Worm (Caenorhabditis elegans) whole organism, L2 larva: ENCODE results near the gene Y57A10A.5.

Source experiments
- C34F6.9 ChIP-seq: fragments of 150-350 bp; optimal IDR thresholded peaks from 2 replicates; lab custom pipeline; 2014; ENCODE audit warnings: missing biosample characterization, missing genetic modification characterization
- F13H6.1 ChIP-seq: sonication (generic microtip); optimal IDR thresholded peaks from 2 replicates; lab custom pipeline; 2016; ENCODE audit warnings: missing genetic modification characterization, missing compliant biosample characterization
- R02D3.7 ChIP-seq: fragments of 150-350 bp; optimal IDR thresholded peaks from 2 replicates; lab custom pipeline; 2014; ENCODE audit warnings: missing biosample characterization, missing genetic modification characterization
- Y55F3AM.14 ChIP-seq: fragments of 200-800 bp; sonication (Bioruptor generic); optimal IDR thresholded peaks from 2 replicates; lab custom pipeline; 2018; ENCODE audit warnings: mild to moderate bottlenecking, missing genetic modification characterization, missing compliant biosample characterization
- ZK546.5 ChIP-seq: sonication (generic microtip); optimal IDR thresholded peaks from 2 replicates; lab custom pipeline; 2017; ENCODE audit warnings: missing biosample characterization, missing genetic modification characterization
- alr-1 ChIP-seq: fragments of 150-350 bp; optimal IDR thresholded peaks from 2 replicates; lab custom pipeline; 2014; ENCODE audit warnings: missing biosample characterization, missing genetic modification characterization
- ama-1 ChIP-seq: fragments of 150-350 bp; optimal IDR thresholded peaks from 2 replicates; lab custom pipeline; 2018; ENCODE audit warnings: inconsistent platforms
- blmp-1 ChIP-seq: sonication (generic microtip); optimal IDR thresholded peaks from 2 replicates; lab custom pipeline; 2017; ENCODE audit warnings: missing genetic modification characterization, mild to moderate bottlenecking, missing compliant biosample characterization, antibody characterized with exemption, moderate library complexity; ENCODE audit not compliant: insufficient read depth
- ceh-16 ChIP-seq: fragments of 150-350 bp; optimal IDR thresholded peaks from 2 replicates; lab custom pipeline; 2014; ENCODE audit warnings: missing biosample characterization, missing genetic modification characterization
- dmd-4 ChIP-seq: sonication (generic microtip); optimal IDR thresholded peaks from 2 replicates; lab custom pipeline; 2017; ENCODE audit warnings: missing biosample characterization, missing genetic modification characterization
- elt-1 ChIP-seq: fragments of 150-350 bp; optimal IDR thresholded peaks from 2 replicates; lab custom pipeline; 2014; ENCODE audit warnings: missing biosample characterization, missing genetic modification characterization
- elt-3 ChIP-seq: sonication (generic microtip); optimal IDR thresholded peaks from 2 replicates; lab custom pipeline; 2017; ENCODE audit warnings: missing biosample characterization, missing genetic modification characterization
- fos-1 ChIP-seq: fragments of 150-350 bp; optimal IDR thresholded peaks from 2 replicates; lab custom pipeline; 2014; ENCODE audit warnings: missing biosample characterization, missing genetic modification characterization
- gmeb-1 ChIP-seq: fragments of 150-350 bp; optimal IDR thresholded peaks from 2 replicates; lab custom pipeline; 2014; ENCODE audit warnings: missing biosample characterization, missing genetic modification characterization
- lin-11 ChIP-seq: fragments of 150-350 bp; sonication (generic microtip); optimal IDR thresholded peaks from 2 replicates; lab custom pipeline; 2014; ENCODE audit warnings: missing biosample characterization, missing genetic modification characterization, inconsistent platforms, mixed read lengths
- lin-13 ChIP-seq: fragments of 150-350 bp; optimal IDR thresholded peaks from 2 replicates; lab custom pipeline; 2014; ENCODE audit warnings: missing biosample characterization, missing genetic modification reagents, missing genetic modification characterization
- lin-39 ChIP-seq: fragments of 150-350 bp; optimal IDR thresholded peaks from 2 replicates; lab custom pipeline; 2014; ENCODE audit warnings: missing biosample characterization, missing genetic modification reagents, missing genetic modification characterization
- lsy-2 ChIP-seq, 2 experiments: fragments of 150-350 bp in 1 of 2; sonication (generic microtip) in 1 of 2; optimal IDR thresholded peaks; 2 replicates each; lab custom pipeline; 2014 to 2017; ENCODE audit warnings: missing biosample characterization in 2 of 2, missing genetic modification characterization in 2 of 2
- mdl-1 ChIP-seq, 2 experiments: fragments of 150-350 bp in 1 of 2; sonication (generic microtip) in 1 of 2; optimal IDR thresholded peaks; 2 replicates each; lab custom pipeline; 2017; ENCODE audit warnings: missing biosample characterization in 2 of 2, missing genetic modification characterization in 2 of 2
- nhr-10 ChIP-seq: sonication (generic microtip); optimal IDR thresholded peaks from 2 replicates; lab custom pipeline; 2017; ENCODE audit warnings: missing biosample characterization, missing genetic modification characterization
- nhr-11 ChIP-seq: fragments of 150-350 bp; optimal IDR thresholded peaks from 2 replicates; lab custom pipeline; 2014; ENCODE audit warnings: missing biosample characterization, missing genetic modification characterization
- nhr-129 ChIP-seq: fragments of 150-350 bp; optimal IDR thresholded peaks from 2 replicates; lab custom pipeline; 2014; ENCODE audit warnings: missing biosample characterization, missing genetic modification characterization
- nhr-21 ChIP-seq: fragments of 150-350 bp; optimal IDR thresholded peaks from 2 replicates; lab custom pipeline; 2014; ENCODE audit warnings: missing biosample characterization, missing genetic modification characterization
- nhr-23 ChIP-seq: fragments of 150-350 bp; optimal IDR thresholded peaks from 2 replicates; lab custom pipeline; 2014; ENCODE audit warnings: missing biosample characterization, missing genetic modification reagents, missing genetic modification characterization
- nhr-25 ChIP-seq: fragments of 150-350 bp; sonication (generic microtip); optimal IDR thresholded peaks from 3 replicates; lab custom pipeline; 2014; ENCODE audit warnings: missing biosample characterization, missing genetic modification characterization
- nhr-77 ChIP-seq: fragments of 150-350 bp; optimal IDR thresholded peaks from 2 replicates; lab custom pipeline; 2014; ENCODE audit warnings: missing biosample characterization, missing genetic modification characterization
- peb-1 ChIP-seq: fragments of 150-350 bp; optimal IDR thresholded peaks from 2 replicates; lab custom pipeline; 2014; ENCODE audit warnings: missing biosample characterization, missing genetic modification characterization
- sem-4 ChIP-seq: fragments of 150-350 bp; optimal IDR thresholded peaks from 2 replicates; lab custom pipeline; 2014; ENCODE audit warnings: missing biosample characterization, missing genetic modification reagents, missing genetic modification characterization
- skn-1 ChIP-seq: sonication (generic microtip); optimal IDR thresholded peaks from 2 replicates; lab custom pipeline; 2017; ENCODE audit warnings: missing biosample characterization, missing genetic modification characterization
- sma-9 ChIP-seq, 2 experiments: fragments of 150-350 bp in 1 of 2; sonication (generic microtip) in 1 of 2; optimal IDR thresholded peaks; 2 replicates each; lab custom pipeline; 2014 to 2016; ENCODE audit warnings: missing genetic modification characterization in 2 of 2, mild to moderate bottlenecking in 1 of 2, missing biosample characterization in 1 of 2, missing compliant biosample characterization in 1 of 2, missing genetic modification reagents in 1 of 2, moderate library complexity in 1 of 2
- snpc-4 ChIP-seq: fragments of 150-350 bp; optimal IDR thresholded peaks from 2 replicates; lab custom pipeline; 2014; ENCODE audit warnings: missing biosample characterization, missing genetic modification characterization
- unc-62 ChIP-seq: fragments of 150-350 bp; optimal IDR thresholded peaks from 2 replicates; lab custom pipeline; 2014; ENCODE audit warnings: missing biosample characterization, missing genetic modification reagents, missing genetic modification characterization
- zag-1 ChIP-seq: fragments of 150-350 bp; optimal IDR thresholded peaks from 2 replicates; lab custom pipeline; 2014; ENCODE audit warnings: missing biosample characterization, missing genetic modification characterization
- ztf-11 ChIP-seq: sonication (generic microtip); optimal IDR thresholded peaks from 2 replicates; lab custom pipeline; 2017; ENCODE audit warnings: missing biosample characterization, missing genetic modification characterization
- ztf-4 ChIP-seq: fragments of 150-350 bp; optimal IDR thresholded peaks from 2 replicates; lab custom pipeline; 2014; ENCODE audit warnings: missing biosample characterization, missing genetic modification characterization

The Y57A10A.5 gene

DNA sequence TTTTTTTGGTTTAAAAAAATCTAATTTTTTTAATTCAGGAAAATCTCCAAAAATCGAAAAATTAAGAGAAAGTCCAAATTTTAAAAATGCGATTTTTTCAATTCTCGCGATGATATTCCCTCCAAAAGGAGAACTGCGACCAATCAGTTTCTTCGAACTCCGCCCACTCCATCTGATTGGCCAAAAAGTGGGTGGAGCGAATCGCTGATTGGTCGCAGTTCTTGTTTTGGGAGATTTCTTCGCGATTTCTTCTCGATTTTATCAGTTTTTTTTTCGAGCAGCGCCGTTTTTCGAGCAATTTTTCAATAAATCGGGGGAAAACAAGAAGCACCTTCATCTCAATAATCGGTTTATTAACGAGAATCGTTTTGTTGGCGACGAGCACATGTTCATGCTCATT lies 23.9 kb upstream of the Y57A10A.5 start:
- TF ChIP-seq lsy-2 (tag; optimal IDR thresholded peaks at IDR 0.05; lab: Kevin White, UChicago) (no peak), gmeb-1 (no peak), peb-1 (tag; lab: Kevin White, UChicago) (no peak), ama-1 (lab: Kevin White, UChicago) (no peak), nhr-25 (tag; lab: Kevin White, UChicago) (no peak), unc-62 (GFP tag; lab: Kevin White, UChicago) (no peak), sem-4 (tag; lab: Kevin White, UChicago) (no peak), dmd-4 (no peak), sma-9 (GFP tag; optimal IDR thresholded peaks at IDR 0.05; lab: Kevin White, UChicago) (no peak), sma-9 (tag; optimal IDR thresholded peaks at IDR 0.05; lab: Kevin White, UChicago) (no peak), R02D3.7 (no peak), lin-11 (tag; lab: Kevin White, UChicago) (no peak), zag-1 (tag; lab: Kevin White, UChicago) (no peak), fos-1 (no peak), ztf-11 (tag; lab: Kevin White, UChicago) (no peak), F13H6.1 (tag; lab: Kevin White, UChicago) (no peak), elt-1 (tag; lab: Kevin White, UChicago) (no peak), Y55F3AM.14 (GFP tag; lab: Kevin White, UChicago) (no peak), ceh-16 (tag; lab: Kevin White, UChicago) (no peak), nhr-77 (no peak), nhr-11 (tag; lab: Kevin White, UChicago) (no peak)

- no peak for TF ChIP-seq sem-4 (tag; lab: Kevin White, UChicago)
- TF ChIP-seq mdl-1 (tag; optimal IDR thresholded peaks at IDR 0.05; lab: Kevin White, UChicago): no peak
Measured at ce11 chrII:12130868-12131267, 23.4 kb upstream of the Y57A10A.5 start, which contains the start of gene set-24. TSS of gene set-24 (minus strand) at chrII:12130968.

- TF ChIP-seq nhr-21 (no peak), fos-1 (no peak), lin-39 (tag; lab: Kevin White, UChicago) (no peak), nhr-11 (tag; lab: Kevin White, UChicago) (no peak), alr-1 (tag; lab: Kevin White, UChicago) (no peak)
- TF ChIP-seq, all 48 proteins: peak for 0
Measured at ce11 chrII:12137983-12138382, 16.3 kb upstream of the Y57A10A.5 start.

- TF ChIP-seq nhr-10 (tag; lab: Kevin White, UChicago) (no peak), lin-11 (tag; lab: Kevin White, UChicago) (no peak), lin-13 (GFP tag; lab: Kevin White, UChicago) (no peak), skn-1 (tag; lab: Kevin White, UChicago) (no peak), nhr-129 (tag; lab: Kevin White, UChicago) (no peak), Y55F3AM.14 (GFP tag; lab: Kevin White, UChicago) (no peak), ztf-4 (no peak), elt-3 (tag; lab: Kevin White, UChicago) (no peak), ztf-11 (tag; lab: Kevin White, UChicago) (no peak), R02D3.7 (no peak), mdl-1 (tag; optimal IDR thresholded peaks at IDR 0.05; lab: Kevin White, UChicago) (no peak), ZK546.5 (no peak), nhr-77 (no peak), blmp-1 (tag; lab: Kevin White, UChicago) (no peak), lsy-2 (tag; optimal IDR thresholded peaks at IDR 0.05; lab: Kevin White, UChicago) (no peak), snpc-4 (tag; lab: Kevin White, UChicago) (no peak), nhr-23 (no peak), C34F6.9 (tag; lab: Kevin White, UChicago) (no peak)
Measured at ce11 chrII:12143558-12143957, 10.7 kb upstream of the Y57A10A.5 start.

- TF ChIP-seq lsy-2 (tag; optimal IDR thresholded peaks at IDR 0.05; lab: Kevin White, UChicago): no peak
Measured at ce11 chrII:12147331-12147730, 7.0 kb upstream of the Y57A10A.5 start, which contains the start of gene Y57A10A.2. TSS of gene Y57A10A.2 (plus strand) at chrII:12147631.
